Worm (Caenorhabditis elegans) whole organism, mixed stage, embryonic: ENCODE measurements around the gene glb-9.

ENCODE experiments used
- elt-3 ChIP-seq: fragments of 150-350 bp; optimal IDR thresholded peaks from 2 replicates; lab custom pipeline; 2014; ENCODE audit warnings: missing biosample characterization, missing genetic modification characterization
- lin-13 ChIP-seq: fragments of 150-350 bp; optimal IDR thresholded peaks from 2 replicates; lab custom pipeline; 2014; ENCODE audit warnings: missing biosample characterization, missing genetic modification characterization
- lsy-2 ChIP-seq: fragments of 150-350 bp; optimal IDR thresholded peaks from 2 replicates; lab custom pipeline; 2014; ENCODE audit warnings: missing biosample characterization, missing genetic modification characterization
- nhr-2 ChIP-seq: fragments of 150-350 bp; optimal IDR thresholded peaks from 2 replicates; lab custom pipeline; 2014; ENCODE audit warnings: missing biosample characterization, missing genetic modification characterization
- nhr-28 ChIP-seq: fragments of 150-350 bp; optimal IDR thresholded peaks from 2 replicates; lab custom pipeline; 2014; ENCODE audit warnings: missing biosample characterization, missing genetic modification characterization
- sem-2 ChIP-seq: fragments of 200-800 bp; sonication (Bioruptor generic); optimal IDR thresholded peaks from 2 replicates; lab custom pipeline; 2018; ENCODE audit warnings: mild to moderate bottlenecking, missing genetic modification characterization, missing compliant biosample characterization
- unc-62 ChIP-seq: fragments of 150-350 bp; optimal IDR thresholded peaks from 2 replicates; lab custom pipeline; 2014; ENCODE audit warnings: missing biosample characterization, missing genetic modification reagents, missing genetic modification characterization

ce11 chrII:7499390-7499789, 19.7 kb downstream of the glb-9 start, which contains the start of gene srab-14:
- TF ChIP-seq nhr-2 (tag; lab: Kevin White, UChicago) (no peak), lin-13 (no peak), lsy-2 (tag; lab: Kevin White, UChicago) (no peak), nhr-28 (tag; lab: Kevin White, UChicago) (no peak), elt-3 (tag; lab: Kevin White, UChicago) (no peak), unc-62 (GFP tag; lab: Kevin White, UChicago) (no peak), sem-2 (GFP tag; lab: Kevin White, UChicago) (no peak)
